Fruit fly (Drosophila melanogaster) whole organism, embryonic: Measurements from ENCODE around the gene CG31381.

Experiments
- ATbp ChIP-seq: fragments of 200-800 bp; sonication (Bioruptor generic); optimal IDR thresholded peaks from 2 replicates; lab custom pipeline; 2017; ENCODE audit warnings: missing biosample characterization, mild to moderate bottlenecking, missing genetic modification characterization, missing genetic modification reagents
- CG10209 ChIP-seq: fragments of 200-800 bp; sonication (Bioruptor generic); optimal IDR thresholded peaks from 3 replicates; lab custom pipeline; 2017; ENCODE audit warnings: missing biosample characterization, mild to moderate bottlenecking, missing genetic modification characterization, missing genetic modification reagents
- CG10462 ChIP-seq: fragments of 200-800 bp; sonication (Bioruptor generic); optimal IDR thresholded peaks from 2 replicates; lab custom pipeline; 2016; ENCODE audit warnings: missing biosample characterization, missing genetic modification characterization
- CG10543 ChIP-seq: fragments of 200-800 bp; sonication (Bioruptor generic); optimal IDR thresholded peaks from 3 replicates; lab custom pipeline; 2017; ENCODE audit warnings: missing biosample characterization, mild to moderate bottlenecking, missing genetic modification characterization, moderate library complexity
- CG10979 ChIP-seq: fragments of 200-800 bp; sonication (Bioruptor generic); optimal IDR thresholded peaks from 2 replicates; lab custom pipeline; 2018; ENCODE audit warnings: missing biosample characterization, mild to moderate bottlenecking, missing genetic modification characterization, moderate library complexity
- CG12104 ChIP-seq: fragments of 200-800 bp; sonication (Bioruptor generic); optimal IDR thresholded peaks from 3 replicates; lab custom pipeline; 2016; ENCODE audit warnings: missing biosample characterization, missing genetic modification characterization
- CG15601 ChIP-seq: fragments of 200-800 bp; sonication (Bioruptor generic); optimal IDR thresholded peaks from 3 replicates; lab custom pipeline; 2019; ENCODE audit warnings: missing biosample characterization, mild to moderate bottlenecking, missing genetic modification characterization, moderate library complexity
- CG17186 ChIP-seq: fragments of 200-800 bp; sonication (Bioruptor generic); optimal IDR thresholded peaks from 3 replicates; lab custom pipeline; 2017; ENCODE audit warnings: missing biosample characterization, missing genetic modification reagents, missing genetic modification characterization
- CG17829 ChIP-seq: fragments of 200-800 bp; optimal IDR thresholded peaks from 2 replicates; lab custom pipeline; 2019; ENCODE audit warnings: missing biosample characterization, mild to moderate bottlenecking, missing genetic modification characterization, moderate library complexity
- CG18476 ChIP-seq: fragments of 200-800 bp; sonication (Bioruptor generic); optimal IDR thresholded peaks from 2 replicates; lab custom pipeline; 2016; ENCODE audit warnings: missing biosample characterization, mild to moderate bottlenecking, missing genetic modification characterization
- CG18599 ChIP-seq: fragments of 200-800 bp; sonication (Bioruptor generic); optimal IDR thresholded peaks from 3 replicates; lab custom pipeline; 2017; ENCODE audit warnings: missing biosample characterization, missing genetic modification characterization, mild to moderate bottlenecking, moderate library complexity, missing genetic modification reagents
- CG18619 ChIP-seq: fragments of 200-800 bp; sonication (Bioruptor generic); optimal IDR thresholded peaks from 3 replicates; lab custom pipeline; 2017; ENCODE audit warnings: missing biosample characterization, mild to moderate bottlenecking, missing genetic modification characterization
- CG32532 ChIP-seq: fragments of 200-800 bp; sonication (Bioruptor generic); IDR thresholded peaks from 2 replicates; pipeline ENCODE4 v1.3.6; 2022; ENCODE audit warnings: missing biosample characterization, missing genetic modification characterization
- CG32767 ChIP-seq: fragments of 200-800 bp; sonication (Bioruptor generic); IDR thresholded peaks from 2 replicates; pipeline ENCODE4 v1.3.6; 2022; ENCODE audit warnings: missing biosample characterization, missing genetic modification characterization
- CG3838 ChIP-seq: fragments of 200-800 bp; sonication (Bioruptor generic); optimal IDR thresholded peaks from 3 replicates; lab custom pipeline; 2016; ENCODE audit warnings: missing biosample characterization, missing genetic modification characterization
- CG4424 ChIP-seq: fragments of 200-800 bp; sonication (Bioruptor generic); optimal IDR thresholded peaks from 3 replicates; lab custom pipeline; 2016; ENCODE audit warnings: missing biosample characterization, missing genetic modification characterization
- CG4707 ChIP-seq: fragments of 200-800 bp; sonication (Bioruptor generic); optimal IDR thresholded peaks from 2 replicates; lab custom pipeline; 2018; ENCODE audit warnings: missing biosample characterization, mild to moderate bottlenecking, missing genetic modification characterization, moderate library complexity
- CG8290 ChIP-seq, 3 experiments: fragments of 200-800 bp; sonication (Bioruptor generic); optimal IDR thresholded peaks; 2 replicates each; lab custom pipeline; 2016 to 2019; ENCODE audit warnings: missing biosample characterization in 3 of 3, missing genetic modification characterization in 3 of 3, mild to moderate bottlenecking in 2 of 3, moderate library complexity in 1 of 3
- CG9817 ChIP-seq: fragments of 200-800 bp; sonication (Bioruptor generic); optimal IDR thresholded peaks from 2 replicates; lab custom pipeline; 2018; ENCODE audit warnings: missing biosample characterization, mild to moderate bottlenecking, missing genetic modification characterization, moderate library complexity
- Fer2 ChIP-seq: fragments of 200-800 bp; sonication (Bioruptor generic); optimal IDR thresholded peaks from 2 replicates; lab custom pipeline; 2018; ENCODE audit warnings: missing biosample characterization, mild to moderate bottlenecking, missing genetic modification characterization, moderate library complexity
- HmgZ ChIP-seq: fragments of 200-800 bp; sonication (Bioruptor generic); optimal IDR thresholded peaks from 2 replicates; lab custom pipeline; 2018; ENCODE audit warnings: missing biosample characterization, mild to moderate bottlenecking, missing genetic modification characterization
- MBD-R2 ChIP-seq: fragments of 200-800 bp; sonication (Bioruptor generic); IDR thresholded peaks from 2 replicates; pipeline ENCODE4 v1.3.6; 2022; ENCODE audit warnings: missing biosample characterization, missing genetic modification characterization
- Mad ChIP-seq: fragments of 200-800 bp; sonication (Bioruptor generic); optimal IDR thresholded peaks from 2 replicates; lab custom pipeline; 2016; ENCODE audit warnings: missing biosample characterization, missing genetic modification characterization
- Med ChIP-seq: fragments of 200-800 bp; sonication (Bioruptor generic); peaks from one replicate; lab custom pipeline; 2016; ENCODE audit warnings: missing biosample characterization, missing genetic modification characterization, mild to moderate bottlenecking, inconsistent platforms, moderate library complexity
- Mrtf ChIP-seq: fragments of 200-800 bp; sonication (Bioruptor generic); IDR thresholded peaks from 3 replicates; pipeline ENCODE4 v1.3.6; 2022; ENCODE audit warnings: missing biosample characterization, missing genetic modification characterization
- NfI ChIP-seq: fragments of 200-800 bp; sonication (Bioruptor generic); optimal IDR thresholded peaks from 3 replicates; lab custom pipeline; 2018; ENCODE audit warnings: missing biosample characterization, mild to moderate bottlenecking, missing genetic modification characterization, moderate library complexity
- Sry-β ChIP-seq: fragments of 200-800 bp; sonication (Bioruptor generic); optimal IDR thresholded peaks from 2 replicates; lab custom pipeline; 2018; ENCODE audit warnings: missing biosample characterization, mild to moderate bottlenecking, missing genetic modification characterization, moderate library complexity
- Ssrp ChIP-seq: fragments of 200-800 bp; sonication (Bioruptor generic); optimal IDR thresholded peaks from 2 replicates; lab custom pipeline; 2018; ENCODE audit warnings: missing biosample characterization, mild to moderate bottlenecking, missing genetic modification characterization, moderate library complexity
- Xbp1 ChIP-seq: fragments of 200-800 bp; sonication (Bioruptor generic); optimal IDR thresholded peaks from 3 replicates; lab custom pipeline; 2016; ENCODE audit warnings: missing biosample characterization, mild to moderate bottlenecking, missing genetic modification characterization
- al ChIP-seq: fragments of 200-800 bp; sonication (Bioruptor generic); IDR thresholded peaks from 2 replicates; pipeline ENCODE4 v1.3.6; 2022; ENCODE audit warnings: missing biosample characterization, missing genetic modification characterization
- corto ChIP-seq: fragments of 200-800 bp; sonication (Bioruptor generic); optimal IDR thresholded peaks from 2 replicates; lab custom pipeline; 2016; ENCODE audit warnings: missing biosample characterization, mild to moderate bottlenecking, missing genetic modification characterization, moderate library complexity
- dmrt11E ChIP-seq: fragments of 200-800 bp; sonication (Bioruptor generic); optimal IDR thresholded peaks from 3 replicates; lab custom pipeline; 2018; ENCODE audit warnings: missing biosample characterization, mild to moderate bottlenecking, missing genetic modification characterization, moderate library complexity
- dpn ChIP-seq, 2 experiments: fragments of 200-800 bp; sonication (Bioruptor generic); optimal IDR thresholded peaks; 3 replicates each; lab custom pipeline; 2016; ENCODE audit warnings: missing biosample characterization in 2 of 2, missing genetic modification characterization in 2 of 2
- fu2 ChIP-seq: fragments of 200-800 bp; sonication (Bioruptor generic); optimal IDR thresholded peaks from 2 replicates; lab custom pipeline; 2016; ENCODE audit warnings: missing biosample characterization, missing genetic modification characterization
- grau ChIP-seq: fragments of 200-800 bp; optimal IDR thresholded peaks from 3 replicates; lab custom pipeline; 2019; ENCODE audit warnings: missing biosample characterization, mild to moderate bottlenecking, missing genetic modification characterization, moderate library complexity
- her ChIP-seq: fragments of 200-800 bp; sonication (Bioruptor generic); optimal IDR thresholded peaks from 2 replicates; lab custom pipeline; 2016; ENCODE audit warnings: missing biosample characterization, missing genetic modification characterization
- ken ChIP-seq: fragments of 200-800 bp; sonication (Bioruptor generic); IDR thresholded peaks from 3 replicates; pipeline ENCODE4 v1.3.6; 2022; ENCODE audit warnings: missing biosample characterization, missing genetic modification characterization
- lilli ChIP-seq: fragments of 200-800 bp; sonication (Bioruptor generic); optimal IDR thresholded peaks from 3 replicates; lab custom pipeline; 2016; ENCODE audit warnings: missing biosample characterization, missing genetic modification characterization
- nmo ChIP-seq: fragments of 200-800 bp; sonication (Bioruptor generic); optimal IDR thresholded peaks from 2 replicates; lab custom pipeline; 2018; ENCODE audit warnings: missing biosample characterization, mild to moderate bottlenecking, missing genetic modification characterization, moderate library complexity
- oc ChIP-seq: fragments of 200-800 bp; sonication (Bioruptor generic); optimal IDR thresholded peaks from 2 replicates; lab custom pipeline; 2018; ENCODE audit warnings: missing biosample characterization, mild to moderate bottlenecking, missing genetic modification characterization, moderate library complexity
- pnt ChIP-seq: fragments of 200-800 bp; sonication (Bioruptor generic); optimal IDR thresholded peaks from 3 replicates; lab custom pipeline; 2016; ENCODE audit warnings: missing biosample characterization, missing genetic modification characterization
- psq ChIP-seq: fragments of 200-800 bp; sonication (Bioruptor generic); optimal IDR thresholded peaks from 2 replicates; lab custom pipeline; 2017; ENCODE audit warnings: missing biosample characterization, missing genetic modification characterization
- scrt ChIP-seq: fragments of 200-800 bp; sonication (Bioruptor generic); optimal IDR thresholded peaks from 2 replicates; lab custom pipeline; 2018; ENCODE audit warnings: missing biosample characterization, mild to moderate bottlenecking, missing genetic modification characterization, moderate library complexity
- sisA ChIP-seq: fragments of 200-800 bp; sonication (Bioruptor generic); IDR thresholded peaks from 2 replicates; pipeline ENCODE4 v1.3.6; 2022; ENCODE audit warnings: missing biosample characterization, missing genetic modification characterization
- sob ChIP-seq: fragments of 200-800 bp; sonication (Bioruptor generic); IDR thresholded peaks from 2 replicates; pipeline ENCODE4 v1.3.6; 2022; ENCODE audit warnings: missing biosample characterization, missing genetic modification characterization
- stc ChIP-seq: fragments of 200-800 bp; sonication (Bioruptor generic); IDR thresholded peaks from 2 replicates; pipeline ENCODE4 v1.3.6; 2022; ENCODE audit warnings: missing biosample characterization, missing genetic modification characterization
- tin ChIP-seq: fragments of 200-800 bp; sonication (Bioruptor generic); optimal IDR thresholded peaks from 3 replicates; lab custom pipeline; 2016; ENCODE audit warnings: missing biosample characterization, missing genetic modification characterization
- trem ChIP-seq: fragments of 200-800 bp; optimal IDR thresholded peaks from 3 replicates; lab custom pipeline; 2019; ENCODE audit warnings: missing biosample characterization, mild to moderate bottlenecking, missing genetic modification characterization, moderate library complexity
- vvl ChIP-seq: fragments of 200-800 bp; sonication (Bioruptor generic); IDR thresholded peaks from 2 replicates; pipeline ENCODE4 v1.3.6; 2022; ENCODE audit warnings: missing biosample characterization, missing genetic modification characterization

The CG31381 gene

dm6 chr3R:24829887-24830351 lies 46.9 kb upstream of the CG31381 start, which contains the start of the genes Kaz and CG43273 (continued):
- TF ChIP-seq CG32767 (GFP tag; lab: Robert Waterston, UW), result no peak; the same call in 1 of the 2 replicates
- TF ChIP-seq CG10209 (GFP tag; lab: Kevin White, UChicago), result peak; percentile 37
- TF ChIP-seq sisA (GFP tag; lab: Robert Waterston, UW), result peak; percentile 5; the same call in 1 of the 2 replicates
- peak; percentile 81 for TF ChIP-seq Med (GFP tag; lab: Kevin White, UChicago)
- peak; percentile 69 for TF ChIP-seq vvl (GFP tag; lab: Robert Waterston, UW)
- TF ChIP-seq CG10543, result no peak
- peak; percentile 44 for TF ChIP-seq CG17186
- peak; percentile 66 for TF ChIP-seq Ssrp (tag; lab: Kevin White, UChicago)
- TF ChIP-seq fu2 (GFP tag; lab: Kevin White, UChicago), result no peak
- peak; percentile 59 for TF ChIP-seq sob (GFP tag; lab: Robert Waterston, UW)
- peak; percentile 36 for TF ChIP-seq Mad (GFP tag; lab: Kevin White, UChicago)
- peak; percentile 73 for TF ChIP-seq CG17829 (tag; lab: Kevin White, UChicago)
- TF ChIP-seq CG4707 (GFP tag; lab: Kevin White, UChicago), result no peak
- TF ChIP-seq grau (tag; lab: Kevin White, UChicago), result no peak
- TF ChIP-seq ken (GFP tag; lab: Robert Waterston, UW), result peak; percentile 57; the same call in 2 of the 3 replicates
- peak; percentile 73 for TF ChIP-seq lilli (GFP tag; lab: Kevin White, UChicago)
- TF ChIP-seq CG9817, result peak; percentile 73
- TF ChIP-seq pnt, result peak; percentile 3
- peak; percentile 8 for TF ChIP-seq CG3838
- TF ChIP-seq CG4424 (GFP tag; lab: Kevin White, UChicago), result peak; percentile 51
- TF ChIP-seq NfI (GFP tag; lab: Kevin White, UChicago), result peak; percentile 74
- peak; percentile 36; the same call in 1 of the 2 replicates for TF ChIP-seq al
- TF ChIP-seq Fer2, result peak; percentile 39
- peak; percentile 42 for TF ChIP-seq scrt (GFP tag; lab: Kevin White, UChicago)
- peak; percentile 100 for TF ChIP-seq Sry-β
- no peak for TF ChIP-seq her (GFP tag; lab: Kevin White, UChicago)
- peak; percentile 44 for TF ChIP-seq CG10462 (GFP tag; lab: Kevin White, UChicago)
- peak; percentile 43 for TF ChIP-seq psq (GFP tag; lab: Kevin White, UChicago)
- peak; percentile 83 for TF ChIP-seq nmo (GFP tag; lab: Kevin White, UChicago)
- TF ChIP-seq CG18476 (GFP tag; lab: Kevin White, UChicago), result peak; percentile 31
- TF ChIP-seq Mrtf (GFP tag; lab: Robert Waterston, UW), result no peak
- peak; percentile 56 for TF ChIP-seq CG10979 (tag; lab: Kevin White, UChicago)
- TF ChIP-seq stc (GFP tag; lab: Robert Waterston, UW), result 0 out of 2 replicates have a peak, but pooled peaks have one; percentile 11
- peak; percentile 76 for TF ChIP-seq oc
- peak; percentile 74 for TF ChIP-seq HmgZ (tag; lab: Kevin White, UChicago)
- TF ChIP-seq dmrt11E (tag; lab: Kevin White, UChicago), result peak; percentile 40
- peak; percentile 52 for TF ChIP-seq tin
- no peak for TF ChIP-seq ATbp (GFP tag; lab: Kevin White, UChicago)
- TF ChIP-seq corto (GFP tag; lab: Kevin White, UChicago), result no peak
- peak; percentile 36 for TF ChIP-seq CG18619
- peak; percentile 75 for TF ChIP-seq Xbp1 (GFP tag; lab: Kevin White, UChicago)
- TF ChIP-seq CG18599 (GFP tag; lab: Kevin White, UChicago), result peak; percentile 67
- TF ChIP-seq CG12104, result peak; percentile 0
- TF ChIP-seq CG8290 (GFP tag; optimal IDR thresholded peaks at IDR 0.05; lab: Kevin White, UChicago), result peak; percentile 12
- no peak for TF ChIP-seq CG8290 (tag; optimal IDR thresholded peaks at IDR 0.05; lab: Kevin White, UChicago)
- TF ChIP-seq trem (tag; lab: Kevin White, UChicago), result peak; percentile 86
- TF ChIP-seq CG15601 (tag; lab: Kevin White, UChicago), result peak; percentile 43
- TF ChIP-seq dpn (GFP tag; optimal IDR thresholded peaks at IDR 0.05; lab: Kevin White, UChicago), result peak in 1 of 2 experiments; percentile 68
- TF ChIP-seq MBD-R2 (GFP tag; lab: Robert Waterston, UW), result peak; percentile 82
- peak; percentile 64 for TF ChIP-seq CG32532 (GFP tag; lab: Robert Waterston, UW)
